Worm (Caenorhabditis elegans) whole organism, L1 larva: Measurements from ENCODE around the gene acl-6.

Experiments used
- C04F5.9 ChIP-seq: sonication (generic microtip); optimal IDR thresholded peaks from 2 replicates; lab custom pipeline; 2016; ENCODE audit warnings: missing genetic modification characterization, missing compliant biosample characterization
- C16A3.4 ChIP-seq: fragments of 150-350 bp; optimal IDR thresholded peaks from 2 replicates; lab custom pipeline; 2014; ENCODE audit warnings: missing biosample characterization, missing genetic modification characterization
- Y116A8C.19 ChIP-seq: sonication (generic microtip); optimal IDR thresholded peaks from 2 replicates; lab custom pipeline; 2016; ENCODE audit warnings: missing compliant biosample characterization, missing genetic modification characterization, borderline replicate concordance
- aha-1 ChIP-seq: fragments of 150-350 bp; optimal IDR thresholded peaks from 2 replicates; lab custom pipeline; 2014; ENCODE audit warnings: missing biosample characterization, missing genetic modification characterization
- alr-1 ChIP-seq: fragments of 200-800 bp; sonication (Bioruptor generic); optimal IDR thresholded peaks from 2 replicates; lab custom pipeline; 2018; ENCODE audit warnings: borderline replicate concordance, mild to moderate bottlenecking, missing genetic modification characterization, missing compliant biosample characterization
- blmp-1 ChIP-seq: fragments of 150-350 bp; optimal IDR thresholded peaks from 2 replicates; lab custom pipeline; 2014; ENCODE audit warnings: missing biosample characterization, missing genetic modification characterization
- ceh-8 ChIP-seq: fragments of 200-800 bp; sonication (Bioruptor generic); optimal IDR thresholded peaks from 2 replicates; lab custom pipeline; 2018; ENCODE audit warnings: mild to moderate bottlenecking, missing genetic modification characterization, moderate library complexity, missing compliant biosample characterization
- ceh-82 ChIP-seq, 3 experiments: fragments of 150-350 bp in 1 of 3; sonication (generic microtip) in 2 of 3; optimal IDR thresholded peaks; 2 replicates each; lab custom pipeline; 2014 to 2017; ENCODE audit warnings: missing biosample characterization in 3 of 3, missing genetic modification characterization in 3 of 3
- ceh-90 ChIP-seq: sonication (generic microtip); optimal IDR thresholded peaks from 2 replicates; lab custom pipeline; 2016; ENCODE audit warnings: missing genetic modification characterization, missing compliant biosample characterization
- dpl-1 ChIP-seq, 3 experiments: fragments of 150-350 bp in 2 of 3; sonication (generic microtip) in 1 of 3; optimal IDR thresholded peaks; 2 replicates each; lab custom pipeline; 2014 to 2017; ENCODE audit warnings: missing biosample characterization in 3 of 3, missing genetic modification characterization in 3 of 3, missing genetic modification reagents in 3 of 3
- efl-1 ChIP-seq, 4 experiments: fragments of 150-350 bp; optimal IDR thresholded peaks in 3 of 4; peaks in 1 of 4; 1 replicate in 1 of 4; 2 replicates in 3 of 4; lab custom pipeline; 2014; ENCODE audit warnings: missing biosample characterization in 2 of 4, missing genetic modification characterization in 2 of 4, missing genetic modification reagents in 2 of 4
- efl-3 ChIP-seq: fragments of 200-800 bp; sonication (Bioruptor generic); optimal IDR thresholded peaks from 2 replicates; lab custom pipeline; 2018; ENCODE audit warnings: mild to moderate bottlenecking, missing genetic modification characterization, missing compliant biosample characterization
- egl-13 ChIP-seq: sonication (generic microtip); optimal IDR thresholded peaks from 2 replicates; lab custom pipeline; 2016; ENCODE audit warnings: missing genotype, missing genetic modification reagents, missing genetic modification characterization, missing compliant biosample characterization
- elt-2 ChIP-seq: sonication (generic microtip); optimal IDR thresholded peaks from 2 replicates; lab custom pipeline; 2016; ENCODE audit warnings: missing genetic modification characterization, mild to moderate bottlenecking, inconsistent platforms, missing compliant biosample characterization, missing genetic modification reagents
- elt-3 ChIP-seq, 6 experiments: fragments of 150-350 bp in 1 of 6; sonication (generic microtip); optimal IDR thresholded peaks; 2 replicates each; lab custom pipeline; 2017 to 2018; ENCODE audit warnings: missing biosample characterization in 6 of 6, missing genetic modification characterization in 6 of 6, inconsistent platforms in 1 of 6
- fos-1 ChIP-seq: fragments of 150-350 bp; optimal IDR thresholded peaks from 2 replicates; lab custom pipeline; 2014; ENCODE audit warnings: missing biosample characterization, missing genetic modification characterization
- grh-1 ChIP-seq: fragments of 200-800 bp; sonication (Bioruptor generic); IDR thresholded peaks from 2 replicates; pipeline ENCODE4 v1.3.6; 2022; ENCODE audit warnings: missing genetic modification reagents, missing genetic modification characterization, missing compliant biosample characterization
- hlh-17 ChIP-seq: fragments of 200-800 bp; sonication (Bioruptor generic); optimal IDR thresholded peaks from 2 replicates; lab custom pipeline; 2018; ENCODE audit warnings: missing genetic modification characterization, mild to moderate bottlenecking, missing compliant biosample characterization, moderate library complexity, borderline replicate concordance
- irx-1 ChIP-seq: sonication (generic microtip); optimal IDR thresholded peaks from 2 replicates; lab custom pipeline; 2016; ENCODE audit warnings: missing genetic modification characterization, missing compliant biosample characterization
- isw-1 ChIP-seq: fragments of 200-800 bp; sonication (Bioruptor generic); IDR thresholded peaks from 2 replicates; pipeline ENCODE4 v1.3.6; 2022; ENCODE audit warnings: missing genetic modification characterization, missing compliant biosample characterization
- lin-14 ChIP-seq: fragments of 200-800 bp; sonication (Bioruptor generic); optimal IDR thresholded peaks from 2 replicates; lab custom pipeline; 2018; ENCODE audit warnings: mild to moderate bottlenecking, missing genetic modification characterization, moderate library complexity, missing compliant biosample characterization
- lin-15B ChIP-seq: fragments of 150-350 bp; sonication (generic microtip); optimal IDR thresholded peaks from 3 replicates; lab custom pipeline; 2014; ENCODE audit warnings: missing biosample characterization, missing genetic modification characterization
- lin-35 ChIP-seq, 2 experiments: fragments of 150-350 bp; optimal IDR thresholded peaks; 2 replicates each; lab custom pipeline; 2014; ENCODE audit warnings: missing biosample characterization in 2 of 2, missing genetic modification characterization in 2 of 2, missing genetic modification reagents in 2 of 2
- lin-39 ChIP-seq: fragments of 150-350 bp; optimal IDR thresholded peaks from 2 replicates; lab custom pipeline; 2014; ENCODE audit warnings: missing biosample characterization, missing genetic modification reagents, missing genetic modification characterization
- lir-3 ChIP-seq: sonication (generic microtip); optimal IDR thresholded peaks from 2 replicates; lab custom pipeline; 2016; ENCODE audit warnings: mild to moderate bottlenecking, missing genetic modification characterization, moderate library complexity, missing compliant biosample characterization; ENCODE audit not compliant: poor library complexity
- lsy-2 ChIP-seq, 2 experiments: fragments of 150-350 bp; optimal IDR thresholded peaks; 2 replicates each; lab custom pipeline; 2014; ENCODE audit warnings: missing biosample characterization in 2 of 2, missing genetic modification characterization in 2 of 2
- mep-1 ChIP-seq: fragments of 150-350 bp; optimal IDR thresholded peaks from 2 replicates; lab custom pipeline; 2014; ENCODE audit warnings: missing biosample characterization, missing genetic modification characterization
- nhr-11 ChIP-seq: fragments of 150-350 bp; optimal IDR thresholded peaks from 2 replicates; lab custom pipeline; 2014; ENCODE audit warnings: missing biosample characterization, missing genetic modification characterization
- nhr-12 ChIP-seq: sonication (generic microtip); optimal IDR thresholded peaks from 2 replicates; lab custom pipeline; 2017; ENCODE audit warnings: missing biosample characterization, missing genetic modification characterization
- nhr-19 ChIP-seq: fragments of 200-800 bp; sonication (Bioruptor generic); conservative IDR thresholded peaks from 2 replicates; pipeline ENCODE4 v1.3.6; 2022; ENCODE audit warnings: missing genetic modification characterization, missing compliant biosample characterization
- nhr-20 ChIP-seq: sonication (generic microtip); optimal IDR thresholded peaks from 2 replicates; lab custom pipeline; 2016; ENCODE audit warnings: mild to moderate bottlenecking, missing genetic modification characterization, missing compliant biosample characterization
- nhr-47 ChIP-seq: sonication (generic microtip); optimal IDR thresholded peaks from 2 replicates; lab custom pipeline; 2016; ENCODE audit warnings: mild to moderate bottlenecking, missing genetic modification characterization, moderate library complexity, missing compliant biosample characterization
- nhr-71 ChIP-seq: sonication (generic microtip); optimal IDR thresholded peaks from 2 replicates; lab custom pipeline; 2016; ENCODE audit warnings: mild to moderate bottlenecking, missing genetic modification characterization, moderate library complexity, missing compliant biosample characterization
- nhr-85 ChIP-seq: sonication (generic microtip); peaks from one replicate; lab custom pipeline; 2016; ENCODE audit warnings: missing genetic modification characterization, inconsistent platforms, missing compliant biosample characterization
- nhr-90 ChIP-seq: sonication (generic microtip); optimal IDR thresholded peaks from 2 replicates; lab custom pipeline; 2016; ENCODE audit warnings: mild to moderate bottlenecking, missing genetic modification characterization, missing compliant biosample characterization; ENCODE audit not compliant: poor library complexity
- rnt-1 ChIP-seq: sonication (generic microtip); optimal IDR thresholded peaks from 2 replicates; lab custom pipeline; 2016; ENCODE audit warnings: mild to moderate bottlenecking, missing genetic modification characterization, moderate library complexity, missing compliant biosample characterization
- snu-23 ChIP-seq: sonication (generic microtip); optimal IDR thresholded peaks from 2 replicates; lab custom pipeline; 2016; ENCODE audit warnings: missing genetic modification characterization, missing compliant biosample characterization
- sox-4 ChIP-seq: sonication (generic microtip); optimal IDR thresholded peaks from 2 replicates; lab custom pipeline; 2016; ENCODE audit warnings: missing genetic modification characterization, missing compliant biosample characterization
- sup-37 ChIP-seq: fragments of 200-800 bp; sonication (Bioruptor generic); optimal IDR thresholded peaks from 2 replicates; lab custom pipeline; 2018; ENCODE audit warnings: mild to moderate bottlenecking, missing genetic modification characterization, missing compliant biosample characterization
- swsn-7 ChIP-seq: sonication (generic microtip); optimal IDR thresholded peaks from 2 replicates; lab custom pipeline; 2016; ENCODE audit warnings: missing genetic modification characterization, missing compliant biosample characterization
- tbx-2 ChIP-seq: sonication (generic microtip); optimal IDR thresholded peaks from 2 replicates; lab custom pipeline; 2016; ENCODE audit warnings: missing genetic modification characterization, missing compliant biosample characterization
- tlp-1 ChIP-seq: fragments of 150-350 bp; optimal IDR thresholded peaks from 2 replicates; lab custom pipeline; 2014; ENCODE audit warnings: missing biosample characterization, missing genetic modification characterization
- unc-30 ChIP-seq: sonication (generic microtip); optimal IDR thresholded peaks from 2 replicates; lab custom pipeline; 2017; ENCODE audit warnings: missing biosample characterization, missing genetic modification characterization
- unc-98 ChIP-seq: fragments of 200-800 bp; sonication (Bioruptor generic); IDR thresholded peaks from 2 replicates; pipeline ENCODE4 v1.3.6; 2022; ENCODE audit warnings: missing genetic modification characterization, missing compliant biosample characterization
- vab-15 ChIP-seq: sonication (generic microtip); optimal IDR thresholded peaks from 2 replicates; lab custom pipeline; 2017; ENCODE audit warnings: missing genotype, mild to moderate bottlenecking, missing genetic modification characterization, missing compliant biosample characterization
- ztf-11 ChIP-seq, 2 experiments: sonication (generic microtip); optimal IDR thresholded peaks; 2 replicates each; lab custom pipeline; 2016 to 2017; ENCODE audit warnings: missing genetic modification characterization in 2 of 2, missing biosample characterization in 1 of 2, missing compliant biosample characterization in 1 of 2

The acl-6 gene

DNA sequence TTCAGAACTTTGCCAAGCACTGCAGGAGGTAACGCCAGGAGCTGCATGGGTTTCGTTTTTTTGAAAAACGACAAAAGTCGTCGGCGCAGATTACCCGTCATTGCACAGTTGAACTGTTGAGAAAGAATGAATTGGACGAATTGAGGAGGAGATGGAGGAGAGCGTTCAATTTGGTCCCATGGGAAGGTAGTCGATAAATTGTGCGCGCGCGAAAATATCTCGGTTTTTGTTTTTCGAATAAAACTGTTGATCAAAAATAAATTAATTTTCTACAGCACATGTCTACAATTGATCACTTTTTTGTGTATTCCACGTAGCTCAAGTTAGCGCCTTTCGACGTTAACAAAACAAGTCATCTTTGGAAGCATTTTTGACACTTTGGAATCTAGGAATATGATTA is 13.3 kb upstream of the acl-6 start, which contains the start of gene F08F3.6:
TSS of gene F08F3.6 (minus strand) at position 153 of the 400 bp plus-strand sequence.
- TF ChIP-seq nhr-90 (tag; lab: Kevin White, UChicago) (no peak), aha-1 (tag; lab: Kevin White, UChicago) (no peak), fos-1 (tag; lab: Kevin White, UChicago) (no peak), ceh-90 (tag; lab: Kevin White, UChicago) (no peak), sox-4 (tag; lab: Kevin White, UChicago) (no peak), unc-30 (no peak), efl-1 (optimal IDR thresholded peaks at IDR 0.05; lab: Kevin White, UChicago) (no peak), efl-1 (GFP tag; optimal IDR thresholded peaks at IDR 0.05 in 1 of 2; lab: Kevin White, UChicago) (no peak), ceh-82 (tag; optimal IDR thresholded peaks at IDR 0.05; lab: Kevin White, UChicago) (no peak)

DNA sequence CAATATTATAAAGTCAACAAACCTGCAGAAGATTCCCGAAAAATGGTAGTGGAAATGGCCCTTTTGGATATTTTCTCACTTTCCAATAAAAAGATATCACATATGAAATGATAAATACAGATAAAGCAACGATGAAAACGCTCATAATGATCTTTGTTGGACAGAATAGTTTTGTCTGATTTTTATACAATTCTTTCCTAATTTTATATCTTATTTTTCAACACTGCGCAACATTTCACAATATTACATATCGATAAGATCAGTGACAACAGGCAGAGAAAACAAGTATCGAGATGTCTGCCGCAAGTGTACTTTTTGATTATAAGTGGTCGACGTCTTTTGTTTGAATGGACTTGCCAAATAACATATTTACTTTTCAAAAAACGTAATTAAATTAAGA is 10.1 kb upstream of the acl-6 start, which contains the start of gene cyp-14A5:
TSS of gene cyp-14A5 (minus strand) at position 163 of the 400 bp plus-strand sequence.
- TF ChIP-seq hlh-17 (GFP tag; lab: Kevin White, UChicago) (no peak), fos-1 (tag; lab: Kevin White, UChicago) (no peak), isw-1 (no peak), lir-3 (tag; lab: Kevin White, UChicago) (no peak), egl-13 (tag; lab: Kevin White, UChicago) (no peak), lin-39 (tag; lab: Kevin White, UChicago) (no peak), elt-3 (tag; optimal IDR thresholded peaks at IDR 0.05; lab: Kevin White, UChicago) (peak in 2 of 6 experiments; percentile 17 to 34), tlp-1 (tag; lab: Kevin White, UChicago) (no peak), vab-15 (tag; lab: Kevin White, UChicago) (no peak), lin-15B (tag; lab: Kevin White, UChicago) (no peak), nhr-12 (tag; lab: Kevin White, UChicago) (no peak), nhr-19 (GFP tag; lab: Robert Waterston, UW) (no peak), ceh-82 (tag; optimal IDR thresholded peaks at IDR 0.05; lab: Kevin White, UChicago) (no peak), swsn-7 (tag; lab: Kevin White, UChicago) (no peak), blmp-1 (peak; percentile 43), unc-98 (GFP tag; lab: Robert Waterston, UW) (no peak)

DNA sequence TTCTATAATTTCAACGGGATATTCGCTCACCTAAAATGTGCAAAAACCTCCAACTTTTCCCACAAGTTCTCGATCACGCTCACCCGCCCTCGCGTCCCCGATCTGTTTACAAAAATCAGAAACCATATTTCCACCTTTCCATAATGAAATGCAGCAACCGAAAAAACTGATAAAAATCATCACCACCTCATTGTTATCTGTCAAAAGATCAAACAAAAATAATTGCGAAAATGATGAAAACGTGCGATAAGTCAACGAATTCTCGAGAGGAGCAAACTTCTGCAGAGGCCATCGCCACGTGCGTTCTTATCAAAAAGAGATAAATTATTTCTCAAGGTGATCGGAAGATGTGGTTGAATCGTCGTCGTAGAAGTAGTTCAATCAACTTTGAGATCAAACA is 8.2 kb upstream of the acl-6 start:
- TF ChIP-seq rnt-1 (tag; lab: Kevin White, UChicago) = peak; percentile 39
- TF ChIP-seq irx-1 (tag; lab: Kevin White, UChicago) = peak; percentile 44
- TF ChIP-seq nhr-11 (tag; lab: Kevin White, UChicago) = no peak
- peak; percentile 4 for TF ChIP-seq swsn-7 (tag; lab: Kevin White, UChicago)
- TF ChIP-seq C04F5.9 = no peak
- TF ChIP-seq lsy-2 (tag; optimal IDR thresholded peaks at IDR 0.05; lab: Kevin White, UChicago) = peak in 1 of 2 experiments; percentile 13
- TF ChIP-seq snu-23 (GFP tag; lab: Kevin White, UChicago) = peak; percentile 78
- TF ChIP-seq lir-3 (tag; lab: Kevin White, UChicago) = no peak
- peak; percentile 54 for TF ChIP-seq nhr-47 (tag; lab: Kevin White, UChicago)
- TF ChIP-seq efl-3 = peak; percentile 93
- TF ChIP-seq blmp-1 = peak; percentile 67
- TF ChIP-seq nhr-71 (tag; lab: Kevin White, UChicago) = peak; percentile 85
- no peak for TF ChIP-seq tbx-2 (tag; lab: Kevin White, UChicago)
- TF ChIP-seq nhr-90 (tag; lab: Kevin White, UChicago) = peak; percentile 78
- no peak for TF ChIP-seq sup-37 (GFP tag; lab: Kevin White, UChicago)
- TF ChIP-seq alr-1 (tag; lab: Kevin White, UChicago) = no peak
- peak; percentile 89 for TF ChIP-seq elt-2 (tag; lab: Kevin White, UChicago)
- TF ChIP-seq ceh-8 (GFP tag; lab: Kevin White, UChicago) = no peak
- peak; percentile 99 for TF ChIP-seq nhr-85 (tag; lab: Kevin White, UChicago)
- TF ChIP-seq grh-1 = peak; percentile 52
- TF ChIP-seq C16A3.4 (tag; lab: Kevin White, UChicago) = peak; percentile 14
- TF ChIP-seq mep-1 (tag; lab: Kevin White, UChicago) = peak; percentile 11
- peak; percentile 94 for TF ChIP-seq nhr-20 (tag; lab: Kevin White, UChicago)
- TF ChIP-seq tlp-1 (tag; lab: Kevin White, UChicago) = peak; percentile 24
- peak in 1 of 3 experiments; percentile 15 for TF ChIP-seq dpl-1 (GFP tag; optimal IDR thresholded peaks at IDR 0.05; lab: Kevin White, UChicago)
- no peak for TF ChIP-seq Y116A8C.19 (tag; lab: Kevin White, UChicago)
- TF ChIP-seq lin-35 (GFP tag; optimal IDR thresholded peaks at IDR 0.05; lab: Kevin White, UChicago) = peak in 1 of 2 experiments; percentile 44
- TF ChIP-seq ztf-11 (tag; optimal IDR thresholded peaks at IDR 0.05; lab: Kevin White, UChicago) = no peak
- no peak for TF ChIP-seq nhr-12 (tag; lab: Kevin White, UChicago)
- no peak for TF ChIP-seq egl-13 (tag; lab: Kevin White, UChicago)
- peak; percentile 87 for TF ChIP-seq lin-14 (GFP tag; lab: Kevin White, UChicago)
